Worm (Caenorhabditis elegans) whole organism, L4 larva: Measurements from ENCODE around the gene K01A12.4.

Experiments
- D1046.2 ChIP-seq: fragments of 200-800 bp; sonication (Bioruptor generic); IDR thresholded peaks from 2 replicates; pipeline ENCODE4 v1.3.6; 2022; ENCODE audit warnings: missing genetic modification characterization, missing compliant biosample characterization
- F49E8.2 ChIP-seq: sonication (generic microtip); optimal IDR thresholded peaks from 2 replicates; lab custom pipeline; 2016; ENCODE audit warnings: missing compliant biosample characterization, mild to moderate bottlenecking, missing genetic modification characterization, borderline replicate concordance
- T20F7.1 ChIP-seq: fragments of 200-800 bp; sonication (Bioruptor generic); optimal IDR thresholded peaks from 2 replicates; lab custom pipeline; 2018; ENCODE audit warnings: mild to moderate bottlenecking, missing genetic modification characterization, missing compliant biosample characterization
- ZK337.2 ChIP-seq: fragments of 200-800 bp; sonication (Bioruptor generic); IDR thresholded peaks from 2 replicates; pipeline ENCODE4 v1.3.6; 2022; ENCODE audit warnings: missing genetic modification reagents, missing genetic modification characterization, missing compliant biosample characterization
- ZK546.5 ChIP-seq, 2 experiments: sonication (generic microtip); optimal IDR thresholded peaks; 2 replicates each; lab custom pipeline; 2017; ENCODE audit warnings: missing biosample characterization in 2 of 2, missing genetic modification characterization in 2 of 2
- aha-1 ChIP-seq: fragments of 150-350 bp; peaks from one replicate; lab custom pipeline; 2014; ENCODE audit warnings: missing biosample characterization, missing genetic modification characterization
- aly-2 ChIP-seq: sonication (generic microtip); optimal IDR thresholded peaks from 2 replicates; lab custom pipeline; 2018; ENCODE audit warnings: missing biosample characterization, missing genetic modification characterization
- ama-1 ChIP-seq: fragments of 150-350 bp; optimal IDR thresholded peaks from 2 replicates; lab custom pipeline; 2014; ENCODE audit warnings: inconsistent platforms, mixed read lengths
- arid-1 ChIP-seq: fragments of 200-800 bp; sonication (Bioruptor generic); conservative IDR thresholded peaks from 2 replicates; pipeline ENCODE4 v1.3.6; 2022; ENCODE audit warnings: missing genetic modification reagents, missing genetic modification characterization, missing compliant biosample characterization
- ceh-44 ChIP-seq: fragments of 200-800 bp; sonication (Bioruptor generic); IDR thresholded peaks from 2 replicates; pipeline ENCODE4 v1.3.6; 2022; ENCODE audit warnings: missing genetic modification reagents, missing genetic modification characterization, missing compliant biosample characterization
- ceh-62 ChIP-seq: sonication (generic microtip); optimal IDR thresholded peaks from 2 replicates; lab custom pipeline; 2017; ENCODE audit warnings: missing biosample characterization, missing genetic modification characterization
- ceh-82 ChIP-seq: sonication (generic microtip); optimal IDR thresholded peaks from 2 replicates; lab custom pipeline; 2017; ENCODE audit warnings: missing biosample characterization, missing genetic modification characterization
- cey-2 ChIP-seq: sonication (generic microtip); optimal IDR thresholded peaks from 3 replicates; lab custom pipeline; 2017; ENCODE audit warnings: missing genetic modification characterization, mild to moderate bottlenecking, missing compliant biosample characterization, antibody characterized with exemption, borderline replicate concordance; ENCODE audit not compliant: insufficient read depth
- ctbp-1 ChIP-seq: fragments of 200-800 bp; sonication (Bioruptor generic); IDR thresholded peaks from 2 replicates; pipeline ENCODE4 v1.3.6; 2022; ENCODE audit warnings: missing genetic modification reagents, missing genetic modification characterization, missing compliant biosample characterization
- daf-12 ChIP-seq: fragments of 150-350 bp; optimal IDR thresholded peaks from 2 replicates; lab custom pipeline; 2014; ENCODE audit warnings: missing biosample characterization, missing genetic modification reagents, missing genetic modification characterization
- dmd-6 ChIP-seq: fragments of 200-800 bp; sonication (Bioruptor generic); IDR thresholded peaks from 2 replicates; pipeline ENCODE4 v1.3.6; 2022; ENCODE audit warnings: missing genetic modification reagents, missing genetic modification characterization, missing compliant biosample characterization
- dmd-8 ChIP-seq: fragments of 200-800 bp; sonication (Bioruptor generic); IDR thresholded peaks from 2 replicates; pipeline ENCODE4 v1.3.6; 2022; ENCODE audit warnings: missing genetic modification characterization, missing compliant biosample characterization
- duxl-1 ChIP-seq: sonication (generic microtip); optimal IDR thresholded peaks from 2 replicates; lab custom pipeline; 2016; ENCODE audit warnings: mild to moderate bottlenecking, missing genetic modification characterization, moderate library complexity, missing compliant biosample characterization; ENCODE audit not compliant: poor library complexity
- egl-27 ChIP-seq: sonication (generic microtip); optimal IDR thresholded peaks from 3 replicates; lab custom pipeline; 2017; ENCODE audit warnings: missing biosample characterization, missing genetic modification reagents, missing genetic modification characterization
- egl-43 ChIP-seq: fragments of 200-800 bp; sonication (Bioruptor generic); IDR thresholded peaks from 2 replicates; pipeline ENCODE4 v1.3.6; 2022; ENCODE audit warnings: missing genetic modification reagents, missing genetic modification characterization, missing compliant biosample characterization
- fkh-10 ChIP-seq: fragments of 150-350 bp; optimal IDR thresholded peaks from 2 replicates; lab custom pipeline; 2014; ENCODE audit warnings: missing biosample characterization, missing genetic modification reagents, missing genetic modification characterization
- gei-8 ChIP-seq: fragments of 200-800 bp; sonication (Bioruptor generic); optimal IDR thresholded peaks from 2 replicates; lab custom pipeline; 2018; ENCODE audit warnings: mild to moderate bottlenecking, missing genetic modification characterization, missing compliant biosample characterization
- hlh-11 ChIP-seq: fragments of 200-800 bp; sonication (Bioruptor generic); optimal IDR thresholded peaks from 2 replicates; lab custom pipeline; 2018; ENCODE audit warnings: mild to moderate bottlenecking, missing genetic modification characterization, missing compliant biosample characterization
- hlh-30 ChIP-seq: sonication (generic microtip); optimal IDR thresholded peaks from 2 replicates; lab custom pipeline; 2017; ENCODE audit warnings: antibody characterized with exemption, mild to moderate bottlenecking, missing genetic modification characterization, missing compliant biosample characterization; ENCODE audit not compliant: insufficient read depth
- hmg-1.1 ChIP-seq: fragments of 200-800 bp; sonication (Bioruptor generic); IDR thresholded peaks from 2 replicates; pipeline ENCODE4 v1.3.6; 2022; ENCODE audit warnings: missing genetic modification reagents, missing genetic modification characterization, missing compliant biosample characterization
- jun-1 ChIP-seq: fragments of 150-350 bp; optimal IDR thresholded peaks from 2 replicates; lab custom pipeline; 2014; ENCODE audit warnings: missing biosample characterization, missing genetic modification reagents, missing genetic modification characterization
- lin-15B ChIP-seq: fragments of 150-350 bp; sonication (generic microtip); optimal IDR thresholded peaks from 3 replicates; lab custom pipeline; 2014; ENCODE audit warnings: missing biosample characterization, missing genetic modification characterization
- lin-29 ChIP-seq: fragments of 200-800 bp; sonication (Bioruptor generic); IDR thresholded peaks from 2 replicates; pipeline ENCODE4 v1.3.6; 2022; ENCODE audit warnings: missing genetic modification reagents, missing genetic modification characterization, missing compliant biosample characterization
- lin-38 ChIP-seq: fragments of 200-800 bp; sonication (Bioruptor generic); IDR thresholded peaks from 2 replicates; pipeline ENCODE4 v1.3.6; 2022; ENCODE audit warnings: missing genetic modification reagents, missing genetic modification characterization, missing compliant biosample characterization
- lir-3 ChIP-seq: sonication (generic microtip); optimal IDR thresholded peaks from 2 replicates; lab custom pipeline; 2016; ENCODE audit warnings: mild to moderate bottlenecking, missing genetic modification characterization, missing compliant biosample characterization
- madf-5 ChIP-seq, 2 experiments: fragments of 200-800 bp; sonication (Bioruptor generic); IDR thresholded peaks; 2 replicates each; pipeline ENCODE4 v1.3.6; 2022; ENCODE audit warnings: missing compliant biosample characterization in 2 of 2, missing genetic modification characterization in 2 of 2
- mdt-29 ChIP-seq: fragments of 200-800 bp; sonication (Bioruptor generic); IDR thresholded peaks from 2 replicates; pipeline ENCODE4 v1.3.6; 2022; ENCODE audit warnings: missing genetic modification reagents, missing genetic modification characterization, missing compliant biosample characterization
- mes-2 ChIP-seq: sonication (generic microtip); optimal IDR thresholded peaks from 2 replicates; lab custom pipeline; 2016; ENCODE audit warnings: missing genotype, mild to moderate bottlenecking, missing genetic modification characterization, missing compliant biosample characterization; ENCODE audit not compliant: poor library complexity, severe bottlenecking
- mxl-2 ChIP-seq: fragments of 200-800 bp; sonication (Bioruptor generic); conservative IDR thresholded peaks from 2 replicates; pipeline ENCODE4 v1.3.6; 2022; ENCODE audit warnings: missing genetic modification reagents, missing genetic modification characterization, missing compliant biosample characterization
- mxl-3 ChIP-seq: fragments of 200-800 bp; sonication (Bioruptor generic); optimal IDR thresholded peaks from 2 replicates; lab custom pipeline; 2018; ENCODE audit warnings: mild to moderate bottlenecking, missing genetic modification characterization, missing compliant biosample characterization
- nhr-10 ChIP-seq: fragments of 150-350 bp; optimal IDR thresholded peaks from 2 replicates; lab custom pipeline; 2014; ENCODE audit warnings: missing biosample characterization, missing genetic modification characterization
- nhr-102 ChIP-seq: sonication (generic microtip); optimal IDR thresholded peaks from 2 replicates; lab custom pipeline; 2016; ENCODE audit warnings: mild to moderate bottlenecking, missing genetic modification characterization, moderate library complexity, missing compliant biosample characterization
- nhr-6 ChIP-seq: fragments of 150-350 bp; optimal IDR thresholded peaks from 2 replicates; lab custom pipeline; 2014; ENCODE audit warnings: missing biosample characterization, missing genetic modification characterization
- nhr-76 ChIP-seq: fragments of 150-350 bp; optimal IDR thresholded peaks from 2 replicates; lab custom pipeline; 2014; ENCODE audit warnings: missing biosample characterization, missing genetic modification characterization
- php-3 ChIP-seq: fragments of 200-800 bp; sonication (Bioruptor generic); IDR thresholded peaks from 2 replicates; pipeline ENCODE4 v1.3.6; 2022; ENCODE audit warnings: missing genetic modification reagents, missing genetic modification characterization, missing compliant biosample characterization
- pqm-1 ChIP-seq: sonication (generic microtip); optimal IDR thresholded peaks from 2 replicates; lab custom pipeline; 2017; ENCODE audit warnings: missing biosample characterization, missing genetic modification characterization
- set-16 ChIP-seq: fragments of 200-800 bp; sonication (Bioruptor generic); IDR thresholded peaks from 2 replicates; pipeline ENCODE4 v1.3.6; 2022; ENCODE audit warnings: missing genetic modification reagents, missing genetic modification characterization, missing compliant biosample characterization
- spr-1 ChIP-seq: sonication (generic microtip); optimal IDR thresholded peaks from 2 replicates; lab custom pipeline; 2016; ENCODE audit warnings: mild to moderate bottlenecking, missing genetic modification characterization, missing compliant biosample characterization
- tra-1 ChIP-seq: fragments of 200-800 bp; sonication (Bioruptor generic); IDR thresholded peaks from 2 replicates; pipeline ENCODE4 v1.3.6; 2022; ENCODE audit warnings: missing genetic modification reagents, missing genetic modification characterization, missing compliant biosample characterization
- unc-130 ChIP-seq: sonication (generic microtip); optimal IDR thresholded peaks from 2 replicates; lab custom pipeline; 2016; ENCODE audit warnings: missing genetic modification reagents, missing genetic modification characterization, missing compliant biosample characterization
- unc-62 ChIP-seq, 3 experiments: fragments of 150-350 bp in 1 of 3; sonication (generic microtip); optimal IDR thresholded peaks in 2 of 3; peaks in 1 of 3; 1 replicate in 1 of 3; 2 replicates in 2 of 3; lab custom pipeline; 2014 to 2017; ENCODE audit warnings: missing biosample characterization in 3 of 3, missing genetic modification characterization in 3 of 3, missing genetic modification reagents in 3 of 3, missing genotype in 1 of 3
- vab-7 ChIP-seq: fragments of 200-800 bp; sonication (Bioruptor generic); IDR thresholded peaks from 2 replicates; pipeline ENCODE4 v1.3.6; 2022; ENCODE audit warnings: missing genetic modification reagents, missing genetic modification characterization, missing compliant biosample characterization
- zag-1 ChIP-seq: fragments of 150-350 bp; optimal IDR thresholded peaks from 2 replicates; lab custom pipeline; 2014; ENCODE audit warnings: missing biosample characterization, missing genetic modification characterization
- zfp-3 ChIP-seq: fragments of 200-800 bp; sonication (Bioruptor generic); conservative IDR thresholded peaks from 2 replicates; pipeline ENCODE4 v1.3.6; 2022; ENCODE audit warnings: missing genetic modification reagents, missing genetic modification characterization, missing compliant biosample characterization
- ztf-7 ChIP-seq: fragments of 150-350 bp; optimal IDR thresholded peaks from 2 replicates; lab custom pipeline; 2014; ENCODE audit warnings: missing biosample characterization, missing genetic modification characterization

The K01A12.4 gene

ce11 chrX:8640654-8641053 is 29.9 kb downstream of the K01A12.4 start (continued):
- TF ChIP-seq lir-3 (tag; lab: Kevin White, UChicago) (no peak), nhr-10 (tag; lab: Kevin White, UChicago) (no peak), pqm-1 (tag; lab: Kevin White, UChicago) (no peak), ama-1 (lab: Kevin White, UChicago) (no peak), lin-38 (peak; percentile 70), ceh-62 (no peak), mes-2 (tag; lab: Kevin White, UChicago) (peak; percentile 65), dmd-8 (GFP tag; lab: Robert Waterston, UW) (peak; percentile 80), lin-15B (tag; lab: Kevin White, UChicago) (no peak), egl-43 (peak; percentile 67; the same call in 1 of the 2 replicates), unc-62 (GFP tag; optimal IDR thresholded peaks at IDR 0.05 in 1 of 2; lab: Kevin White, UChicago) (no peak), unc-62 (tag; optimal IDR thresholded peaks at IDR 0.05; lab: Kevin White, UChicago) (no peak), zfp-3 (GFP tag; lab: Robert Waterston, UW) (0 out of 2 replicates have a peak, but pooled peaks have one; percentile 19), daf-12 (tag; lab: Kevin White, UChicago) (no peak), cey-2 (tag; lab: Kevin White, UChicago) (no peak), ctbp-1 (GFP tag; lab: Robert Waterston, UW) (0 out of 2 replicates have a peak, but pooled peaks have one; percentile 40), lin-29 (GFP tag; lab: Robert Waterston, UW) (no peak), T20F7.1 (GFP tag; lab: Kevin White, UChicago) (no peak), dmd-6 (GFP tag; lab: Robert Waterston, UW) (peak; percentile 43; the same call in 1 of the 2 replicates), unc-130 (GFP tag; lab: Kevin White, UChicago) (peak; percentile 34), mxl-3 (GFP tag; lab: Kevin White, UChicago) (no peak), mxl-2 (no peak), tra-1 (GFP tag; lab: Robert Waterston, UW) (peak; percentile 80; the same call in 1 of the 2 replicates), nhr-6 (tag; lab: Kevin White, UChicago) (no peak), arid-1 (GFP tag; lab: Robert Waterston, UW) (0 out of 2 replicates have a peak, but pooled peaks have one; percentile 57), hlh-30 (tag; lab: Kevin White, UChicago) (no peak), aly-2 (tag; lab: Kevin White, UChicago) (no peak), egl-27 (tag; lab: Kevin White, UChicago) (no peak), madf-5 (GFP tag; IDR thresholded peaks at IDR 0.05; lab: Robert Waterston, UW) (peak in 1 of 2 experiments; percentile 63; a peak in 1 of 4 replicates), zag-1 (no peak), D1046.2 (GFP tag; lab: Robert Waterston, UW) (no peak), php-3 (no peak), spr-1 (tag; lab: Kevin White, UChicago) (peak; percentile 29), fkh-10 (GFP tag; lab: Kevin White, UChicago) (no peak), gei-8 (no peak), set-16 (GFP tag; lab: Robert Waterston, UW) (no peak), nhr-76 (tag; lab: Kevin White, UChicago) (no peak), mdt-29 (GFP tag; lab: Robert Waterston, UW) (peak; percentile 62; the same call in 1 of the 2 replicates), ceh-82 (tag; lab: Kevin White, UChicago) (no peak), duxl-1 (tag; lab: Kevin White, UChicago) (peak; percentile 51), nhr-102 (tag; lab: Kevin White, UChicago) (peak; percentile 49), hlh-11 (tag; lab: Kevin White, UChicago) (no peak), jun-1 (tag; lab: Kevin White, UChicago) (no peak), ztf-7 (tag; lab: Kevin White, UChicago) (no peak), ZK546.5 (tag; optimal IDR thresholded peaks at IDR 0.05; lab: Kevin White, UChicago) (no peak), ZK337.2 (GFP tag; lab: Robert Waterston, UW) (no peak), ceh-44 (peak; percentile 65), vab-7 (GFP tag; lab: Robert Waterston, UW) (peak; percentile 62), aha-1 (tag; lab: Kevin White, UChicago) (peak; percentile 34), F49E8.2 (tag; lab: Kevin White, UChicago) (peak; percentile 50), hmg-1.1 (0 out of 2 replicates have a peak, but pooled peaks have one; percentile 10)
